Worm (Caenorhabditis elegans): ENCODE results near the gene pqn-67.

pqn-67 gene

DNA sequence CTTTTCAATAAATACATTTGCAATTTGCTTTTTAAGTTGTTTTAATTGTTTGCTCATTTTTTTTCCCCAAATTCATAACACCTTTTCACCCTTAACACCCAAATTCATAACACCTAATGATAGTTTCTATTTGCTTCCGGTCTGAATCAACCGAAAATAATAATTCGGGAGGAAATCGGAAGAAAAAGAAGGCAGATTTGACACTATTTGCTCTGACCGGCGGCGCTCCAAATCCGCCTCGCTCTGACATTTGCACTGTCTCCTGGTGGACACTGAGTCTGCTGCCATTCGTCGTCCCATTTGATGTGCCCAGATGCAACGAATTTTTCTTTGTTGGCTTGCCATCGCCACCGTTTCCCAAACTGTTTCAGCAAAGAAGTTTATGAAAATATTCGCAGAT, at the start of gene pqn-67:
Gene pqn-67 (plus strand): TSS at position 301 of the 400 bp plus-strand sequence.
- TF ChIP-seq hlh-30 (tag; optimal IDR thresholded peaks at IDR 0.05; ENCODE audit: insufficient read depth), result no peak
- no peak for TF ChIP-seq ttx-3 (tag; optimal IDR thresholded peaks at IDR 0.05)
- TF ChIP-seq zip-5 (tag; optimal IDR thresholded peaks at IDR 0.05), result no peak
- TF ChIP-seq T23F11.4 (GFP tag; optimal IDR thresholded peaks at IDR 0.05), result no peak
- no peak for TF ChIP-seq pha-2 (tag; optimal IDR thresholded peaks at IDR 0.05)
- TF ChIP-seq che-1 (tag; optimal IDR thresholded peaks at IDR 0.05), result no peak
- no peak for TF ChIP-seq ztf-16 (tag; optimal IDR thresholded peaks at IDR 0.05)
- TF ChIP-seq hlh-15 (tag; optimal IDR thresholded peaks at IDR 0.05), result no peak
- TF ChIP-seq unc-55 (GFP tag; optimal IDR thresholded peaks at IDR 0.05), result no peak
- TF ChIP-seq ceh-9 (tag; optimal IDR thresholded peaks at IDR 0.05), result no peak
- TF ChIP-seq elt-4 (tag; optimal IDR thresholded peaks at IDR 0.05), result no peak
- TF ChIP-seq ceh-19 (GFP tag; optimal IDR thresholded peaks at IDR 0.05), result no peak
- TF ChIP-seq ceh-45 (GFP tag; IDR thresholded peaks at IDR 0.05), result no peak
- no peak for TF ChIP-seq ceh-34 (tag; optimal IDR thresholded peaks at IDR 0.05)
- TF ChIP-seq pha-4 (tag; optimal IDR thresholded peaks at IDR 0.05), result no peak
- no peak for TF ChIP-seq ceh-14 (tag; optimal IDR thresholded peaks at IDR 0.05)
- no peak for TF ChIP-seq syd-9 (tag; optimal IDR thresholded peaks at IDR 0.05)

DNA sequence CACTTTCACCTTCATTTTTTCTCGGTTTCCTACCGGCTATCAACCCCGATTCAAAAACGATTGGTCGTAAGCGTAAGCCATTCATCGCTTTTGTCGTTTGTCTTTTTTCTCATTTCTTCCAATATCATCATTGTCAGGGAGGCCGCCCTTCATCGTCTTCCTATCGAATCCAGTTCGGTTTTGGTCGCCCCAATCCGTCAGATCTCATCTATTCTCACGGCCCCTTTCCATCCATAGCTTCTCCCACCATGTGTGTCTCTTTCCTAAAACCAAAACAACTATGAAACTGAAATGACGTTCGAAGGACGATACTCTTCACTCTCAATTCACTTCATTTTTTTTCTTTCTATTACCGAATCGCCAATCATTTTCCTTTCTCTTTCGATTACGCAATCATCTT, 48.4 kb upstream of the pqn-67 start:
- no peak for TF ChIP-seq ceh-45 (GFP tag; IDR thresholded peaks at IDR 0.05)

DNA sequence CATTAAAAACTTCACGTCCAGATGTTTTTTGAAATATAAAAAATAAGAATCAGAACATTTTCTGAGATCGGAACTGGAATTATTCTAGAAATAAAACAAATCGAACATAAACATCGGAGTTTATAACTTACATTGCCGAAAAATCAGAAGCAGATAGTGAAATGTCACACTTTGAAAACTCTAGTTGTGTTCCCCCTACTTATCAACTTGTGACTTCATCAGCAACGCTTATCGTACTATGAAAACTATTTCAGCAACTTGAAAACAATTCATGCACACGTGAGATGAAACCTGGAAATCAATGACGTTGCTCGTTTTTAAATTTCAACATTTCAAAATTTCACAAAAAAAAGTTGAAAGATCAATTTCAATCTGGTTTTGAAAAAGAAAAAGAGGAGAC, 47.5 kb upstream of the pqn-67 start:
- TF ChIP-seq tbx-2 (tag; optimal IDR thresholded peaks at IDR 0.05), result no peak
- no peak for TF ChIP-seq zip-5 (tag; optimal IDR thresholded peaks at IDR 0.05)
- TF ChIP-seq hlh-13 (GFP tag; optimal IDR thresholded peaks at IDR 0.05), result no peak
- TF ChIP-seq K09A11.1 (tag; optimal IDR thresholded peaks at IDR 0.05; ENCODE audit: insufficient read depth), result no peak
- no peak for TF ChIP-seq syd-9 (tag; optimal IDR thresholded peaks at IDR 0.05)
- no peak for TF ChIP-seq ets-4 (tag; optimal IDR thresholded peaks at IDR 0.05)
- TF ChIP-seq che-1 (tag; optimal IDR thresholded peaks at IDR 0.05), result no peak
- no peak for TF ChIP-seq dve-1 (tag; optimal IDR thresholded peaks at IDR 0.05)
- no peak for TF ChIP-seq ceh-9 (tag; optimal IDR thresholded peaks at IDR 0.05)
- no peak for TF ChIP-seq ahr-1 (tag; optimal IDR thresholded peaks at IDR 0.05)
- TF ChIP-seq madf-2 (tag; optimal IDR thresholded peaks at IDR 0.05), result no peak

DNA sequence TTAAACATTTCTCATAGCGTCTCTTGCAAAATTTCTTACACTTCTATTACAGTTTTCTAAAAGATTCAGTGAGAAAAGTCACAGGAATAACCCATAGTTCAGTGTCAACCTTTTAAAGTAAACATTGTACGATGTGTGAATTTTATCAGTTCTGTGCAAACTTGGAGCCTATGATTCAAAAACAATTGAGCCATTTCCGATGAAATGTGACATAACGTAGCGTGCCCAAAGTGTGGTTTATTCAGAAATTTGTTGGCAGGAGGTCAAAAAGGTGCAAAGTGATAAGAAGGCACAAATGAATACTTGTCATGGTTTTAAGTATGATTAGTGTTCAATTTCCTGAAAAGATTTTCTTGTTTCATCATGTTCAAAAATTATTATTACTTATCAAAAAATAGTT, 46.6 kb upstream of the pqn-67 start:
- no peak for TF ChIP-seq C08G9.2 (tag; optimal IDR thresholded peaks at IDR 0.05)
- TF ChIP-seq unc-55 (GFP tag; optimal IDR thresholded peaks at IDR 0.05), result no peak
- no peak for TF ChIP-seq ceh-14 (tag; optimal IDR thresholded peaks at IDR 0.05)

DNA sequence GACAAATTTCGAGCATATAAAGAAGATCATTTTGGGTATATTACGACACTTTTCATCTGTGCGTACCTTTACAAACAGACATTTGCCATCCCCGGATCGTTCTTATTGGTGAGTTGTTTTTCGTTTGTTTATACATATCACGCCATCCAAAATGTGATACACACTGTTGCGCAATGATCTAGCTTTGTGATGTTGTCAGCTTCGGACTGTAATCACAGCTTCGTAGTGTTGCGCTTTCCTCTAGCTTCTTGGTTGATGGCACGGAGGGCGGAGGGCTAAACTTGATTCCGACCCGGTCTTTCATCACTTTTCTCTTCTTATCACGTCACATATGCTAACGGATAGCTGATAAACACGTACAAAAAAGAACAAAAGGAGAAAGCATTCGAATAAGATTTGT, 44.9 kb upstream of the pqn-67 start:
- TF ChIP-seq ceh-19 (GFP tag; optimal IDR thresholded peaks at IDR 0.05) (no peak), unc-86 (tag; optimal IDR thresholded peaks at IDR 0.05) (no peak), ceh-24 (tag; optimal IDR thresholded peaks at IDR 0.05) (no peak), dve-1 (tag; optimal IDR thresholded peaks at IDR 0.05) (no peak), ceh-18 (tag; optimal IDR thresholded peaks at IDR 0.05) (no peak)

DNA sequence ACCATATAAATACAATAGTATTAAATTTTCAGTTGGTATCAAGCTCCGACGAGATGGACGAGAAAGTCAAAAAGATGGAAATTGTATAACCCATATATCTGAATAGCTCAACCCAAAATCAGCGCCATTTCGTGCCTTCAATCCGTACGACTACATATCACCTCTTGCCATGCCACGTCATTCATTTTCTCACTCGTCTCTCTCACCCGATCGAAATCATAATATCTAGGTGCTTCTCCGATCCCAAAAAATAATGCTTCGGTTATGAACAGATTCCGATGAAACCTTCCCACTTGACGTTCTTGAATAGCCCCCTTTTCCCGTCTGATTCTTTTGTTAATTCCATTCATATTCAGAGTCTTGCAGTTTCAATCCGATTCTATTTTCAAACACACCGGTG, 42.8 kb upstream of the pqn-67 start:
- TF ChIP-seq pat-9 (tag; optimal IDR thresholded peaks at IDR 0.05) (no peak), ceh-6 (GFP tag; optimal IDR thresholded peaks at IDR 0.05) (no peak), lin-11 (tag; optimal IDR thresholded peaks at IDR 0.05) (no peak), ceh-31 (tag; optimal IDR thresholded peaks at IDR 0.05) (no peak), unc-55 (GFP tag; optimal IDR thresholded peaks at IDR 0.05) (no peak), ceh-9 (tag; optimal IDR thresholded peaks at IDR 0.05) (no peak), ceh-18 (tag; optimal IDR thresholded peaks at IDR 0.05) (no peak), elt-4 (tag; optimal IDR thresholded peaks at IDR 0.05) (no peak), tbx-7 (tag; optimal IDR thresholded peaks at IDR 0.05) (no peak), pha-4 (tag; optimal IDR thresholded peaks at IDR 0.05) (no peak), zip-5 (tag; optimal IDR thresholded peaks at IDR 0.05) (no peak), ttx-3 (tag; optimal IDR thresholded peaks at IDR 0.05) (no peak), che-1 (tag; optimal IDR thresholded peaks at IDR 0.05) (no peak), ceh-45 (GFP tag; IDR thresholded peaks at IDR 0.05) (no peak), ama-1 (optimal IDR thresholded peaks at IDR 0.05) (no peak), pax-1 (tag; optimal IDR thresholded peaks at IDR 0.05) (no peak), ceh-30 (tag; optimal IDR thresholded peaks at IDR 0.05) (no peak)

Measured in whole organism, late embryonic.